Worm (Caenorhabditis elegans) whole organism, late embryonic: ENCODE measurements around the gene ilys-4.

ENCODE experiments used
- C08G9.2 ChIP-seq: sonication (generic microtip); optimal IDR thresholded peaks from 2 replicates; lab custom pipeline; 2016; ENCODE audit warnings: mild to moderate bottlenecking, missing genetic modification characterization, moderate library complexity, missing compliant biosample characterization
- C38D4.7 ChIP-seq: fragments of 200-800 bp; sonication (Bioruptor generic); optimal IDR thresholded peaks from 2 replicates; lab custom pipeline; 2018; ENCODE audit warnings: mild to moderate bottlenecking, missing genetic modification characterization, moderate library complexity, missing compliant biosample characterization
- K02D7.2 ChIP-seq: sonication (generic microtip); optimal IDR thresholded peaks from 2 replicates; lab custom pipeline; 2017; ENCODE audit warnings: mild to moderate bottlenecking, missing genetic modification characterization, missing compliant biosample characterization
- K09A11.1 ChIP-seq: sonication (generic microtip); optimal IDR thresholded peaks from 2 replicates; lab custom pipeline; 2017; ENCODE audit warnings: antibody characterized with exemption, mild to moderate bottlenecking, missing genetic modification characterization, missing compliant biosample characterization; ENCODE audit not compliant: insufficient read depth
- T23F11.4 ChIP-seq: fragments of 200-800 bp; sonication (Bioruptor generic); optimal IDR thresholded peaks from 2 replicates; lab custom pipeline; 2018; ENCODE audit warnings: mild to moderate bottlenecking, missing genetic modification characterization, missing compliant biosample characterization
- ahr-1 ChIP-seq: sonication (generic microtip); optimal IDR thresholded peaks from 2 replicates; lab custom pipeline; 2016; ENCODE audit warnings: missing genetic modification characterization, missing compliant biosample characterization
- ceh-18 ChIP-seq: sonication (generic microtip); optimal IDR thresholded peaks from 2 replicates; lab custom pipeline; 2016; ENCODE audit warnings: missing genetic modification characterization, missing compliant biosample characterization
- ceh-19 ChIP-seq: fragments of 200-800 bp; sonication (Bioruptor generic); optimal IDR thresholded peaks from 2 replicates; lab custom pipeline; 2018; ENCODE audit warnings: mild to moderate bottlenecking, missing genetic modification characterization, missing compliant biosample characterization
- ceh-22 ChIP-seq: sonication (generic microtip); optimal IDR thresholded peaks from 2 replicates; lab custom pipeline; 2017; ENCODE audit warnings: missing biosample characterization, missing genetic modification characterization
- ceh-24 ChIP-seq: sonication (generic microtip); optimal IDR thresholded peaks from 2 replicates; lab custom pipeline; 2016; ENCODE audit warnings: mild to moderate bottlenecking, missing genetic modification characterization, missing compliant biosample characterization
- ceh-30 ChIP-seq: fragments of 150-350 bp; optimal IDR thresholded peaks from 2 replicates; lab custom pipeline; 2014; ENCODE audit warnings: missing biosample characterization, missing genetic modification characterization
- ceh-31 ChIP-seq: sonication (generic microtip); optimal IDR thresholded peaks from 2 replicates; lab custom pipeline; 2016; ENCODE audit warnings: missing genetic modification characterization, missing compliant biosample characterization
- ceh-34 ChIP-seq: sonication (generic microtip); optimal IDR thresholded peaks from 2 replicates; lab custom pipeline; 2016; ENCODE audit warnings: mild to moderate bottlenecking, missing genetic modification characterization, missing compliant biosample characterization
- ceh-48 ChIP-seq: sonication (generic microtip); optimal IDR thresholded peaks from 2 replicates; lab custom pipeline; 2016; ENCODE audit warnings: missing genetic modification characterization, inconsistent platforms, missing compliant biosample characterization
- elt-4 ChIP-seq: sonication (generic microtip); optimal IDR thresholded peaks from 2 replicates; lab custom pipeline; 2016; ENCODE audit warnings: missing genetic modification characterization, missing compliant biosample characterization
- eyg-1 ChIP-seq: sonication (generic microtip); optimal IDR thresholded peaks from 2 replicates; lab custom pipeline; 2016; ENCODE audit warnings: missing genotype, missing genetic modification characterization, missing compliant biosample characterization
- fkh-10 ChIP-seq: fragments of 150-350 bp; optimal IDR thresholded peaks from 2 replicates; lab custom pipeline; 2014; ENCODE audit warnings: missing biosample characterization, missing genetic modification reagents, missing genetic modification characterization
- fkh-6 ChIP-seq: sonication (generic microtip); optimal IDR thresholded peaks from 2 replicates; lab custom pipeline; 2016; ENCODE audit warnings: missing genetic modification characterization, missing compliant biosample characterization
- gmeb-2 ChIP-seq: sonication (generic microtip); optimal IDR thresholded peaks from 2 replicates; lab custom pipeline; 2016; ENCODE audit warnings: missing genetic modification characterization, inconsistent platforms, missing compliant biosample characterization
- hlh-13 ChIP-seq: fragments of 200-800 bp; sonication (Bioruptor generic); optimal IDR thresholded peaks from 2 replicates; lab custom pipeline; 2018; ENCODE audit warnings: mild to moderate bottlenecking, missing genetic modification characterization, missing compliant biosample characterization
- hlh-15 ChIP-seq: sonication (generic microtip); optimal IDR thresholded peaks from 2 replicates; lab custom pipeline; 2016; ENCODE audit warnings: missing genetic modification characterization, missing compliant biosample characterization
- hlh-30 ChIP-seq: sonication (generic microtip); optimal IDR thresholded peaks from 2 replicates; lab custom pipeline; 2017; ENCODE audit warnings: antibody characterized with exemption, missing genetic modification characterization, missing compliant biosample characterization; ENCODE audit not compliant: insufficient read depth
- lim-6 ChIP-seq: sonication (generic microtip); optimal IDR thresholded peaks from 2 replicates; lab custom pipeline; 2016; ENCODE audit warnings: missing genetic modification characterization, missing compliant biosample characterization
- lin-11 ChIP-seq: fragments of 200-800 bp; sonication (Bioruptor generic); optimal IDR thresholded peaks from 2 replicates; lab custom pipeline; 2018; ENCODE audit warnings: mild to moderate bottlenecking, missing genetic modification characterization, missing compliant biosample characterization
- madf-2 ChIP-seq: sonication (generic microtip); optimal IDR thresholded peaks from 2 replicates; lab custom pipeline; 2017; ENCODE audit warnings: missing genetic modification characterization, missing compliant biosample characterization
- nfya-1 ChIP-seq: sonication (generic microtip); optimal IDR thresholded peaks from 2 replicates; lab custom pipeline; 2017; ENCODE audit warnings: missing genetic modification characterization, mild to moderate bottlenecking, missing compliant biosample characterization, antibody characterized with exemption, moderate library complexity
- nhr-11 ChIP-seq: fragments of 150-350 bp; optimal IDR thresholded peaks from 2 replicates; lab custom pipeline; 2014; ENCODE audit warnings: missing biosample characterization, missing genetic modification characterization
- nhr-232 ChIP-seq: sonication (generic microtip); optimal IDR thresholded peaks from 2 replicates; lab custom pipeline; 2016; ENCODE audit warnings: missing genetic modification characterization, missing compliant biosample characterization
- npax-4 ChIP-seq: sonication (generic microtip); optimal IDR thresholded peaks from 2 replicates; lab custom pipeline; 2016; ENCODE audit warnings: missing genetic modification characterization, missing compliant biosample characterization
- odd-2 ChIP-seq: sonication (generic microtip); optimal IDR thresholded peaks from 2 replicates; lab custom pipeline; 2017; ENCODE audit warnings: antibody characterized with exemption, mild to moderate bottlenecking, missing genetic modification characterization, missing compliant biosample characterization
- pag-3 ChIP-seq: sonication (generic microtip); optimal IDR thresholded peaks from 2 replicates; lab custom pipeline; 2016; ENCODE audit warnings: missing compliant biosample characterization, missing genetic modification characterization, borderline replicate concordance
- pat-9 ChIP-seq: fragments of 200-800 bp; sonication (Bioruptor generic); optimal IDR thresholded peaks from 2 replicates; lab custom pipeline; 2018; ENCODE audit warnings: mild to moderate bottlenecking, missing genetic modification characterization, moderate library complexity, missing compliant biosample characterization
- pha-2 ChIP-seq: sonication (generic microtip); optimal IDR thresholded peaks from 2 replicates; lab custom pipeline; 2017; ENCODE audit warnings: mild to moderate bottlenecking, missing genetic modification characterization, missing compliant biosample characterization
- pha-4 ChIP-seq: fragments of 150-350 bp; optimal IDR thresholded peaks from 2 replicates; lab custom pipeline; 2018; ENCODE audit warnings: missing biosample characterization, missing genetic modification reagents, missing genetic modification characterization
- pros-1 ChIP-seq: fragments of 150-350 bp; optimal IDR thresholded peaks from 2 replicates; lab custom pipeline; 2014; ENCODE audit warnings: missing biosample characterization, missing genetic modification reagents, missing genetic modification characterization
- ref-2 ChIP-seq: sonication (generic microtip); optimal IDR thresholded peaks from 2 replicates; lab custom pipeline; 2016; ENCODE audit warnings: missing genetic modification characterization, missing compliant biosample characterization
- sox-2 ChIP-seq: fragments of 200-800 bp; sonication (Bioruptor generic); IDR thresholded peaks from 2 replicates; pipeline ENCODE4 v1.3.6; 2022; ENCODE audit warnings: missing genetic modification reagents, missing genetic modification characterization, missing compliant biosample characterization
- syd-9 ChIP-seq: sonication (generic microtip); optimal IDR thresholded peaks from 2 replicates; lab custom pipeline; 2016; ENCODE audit warnings: mild to moderate bottlenecking, missing genetic modification characterization, moderate library complexity, missing compliant biosample characterization
- tbx-2 ChIP-seq: sonication (generic microtip); optimal IDR thresholded peaks from 2 replicates; lab custom pipeline; 2016; ENCODE audit warnings: missing genetic modification characterization, missing compliant biosample characterization
- ttx-3 ChIP-seq: sonication (generic microtip); optimal IDR thresholded peaks from 2 replicates; lab custom pipeline; 2016; ENCODE audit warnings: missing genetic modification reagents, missing genetic modification characterization, missing compliant biosample characterization
- unc-3 ChIP-seq, 2 experiments: fragments of 200-800 bp in 1 of 2; sonication (Bioruptor generic) in 1 of 2; sonication (generic microtip) in 1 of 2; conservative IDR thresholded peaks in 1 of 2; optimal IDR thresholded peaks in 1 of 2; 2 replicates each; pipeline versions ENCODE4 v1.3.6 to Lab custom; 2016 to 2022; ENCODE audit warnings: missing compliant biosample characterization in 2 of 2, missing genetic modification characterization in 2 of 2, missing genetic modification reagents in 1 of 2
- unc-55 ChIP-seq: sonication (generic microtip); optimal IDR thresholded peaks from 2 replicates; lab custom pipeline; 2017; ENCODE audit warnings: missing biosample characterization, missing genetic modification reagents, missing genetic modification characterization

Gene ilys-4

DNA sequence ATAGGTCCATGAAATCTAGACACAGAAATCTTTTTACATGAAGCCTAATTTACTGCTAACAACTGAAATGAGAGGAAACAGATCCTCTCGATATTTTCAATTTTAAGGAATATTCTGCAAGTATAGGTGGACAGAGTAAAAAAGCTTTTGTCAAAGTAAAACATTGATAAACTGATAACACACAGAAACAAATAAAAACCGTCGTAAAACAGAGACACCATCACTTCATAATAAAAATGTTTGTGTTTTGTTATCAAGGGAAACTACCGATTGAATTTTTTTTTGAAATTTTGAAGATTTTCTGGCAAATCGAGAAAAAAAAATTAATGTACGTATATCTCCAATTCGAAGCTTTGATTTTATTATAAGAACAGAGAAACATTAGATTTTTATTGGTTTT, 16.2 kb downstream of the ilys-4 start:
- TF ChIP-seq hlh-30 (tag; lab: Kevin White, UChicago), result no peak
- no peak for TF ChIP-seq unc-3 (GFP tag; conservative IDR thresholded peaks at IDR 0.05; lab: Robert Waterston, UW)
- TF ChIP-seq unc-3 (tag; optimal IDR thresholded peaks at IDR 0.05; lab: Kevin White, UChicago), result no peak
- TF ChIP-seq K02D7.2 (tag; lab: Kevin White, UChicago), result no peak
- TF ChIP-seq ref-2 (tag; lab: Kevin White, UChicago), result no peak
- TF ChIP-seq nhr-232 (tag; lab: Kevin White, UChicago), result no peak
- no peak for TF ChIP-seq T23F11.4 (GFP tag; lab: Kevin White, UChicago)
- no peak for TF ChIP-seq syd-9 (tag; lab: Kevin White, UChicago)
- TF ChIP-seq K09A11.1, result no peak
- no peak for TF ChIP-seq pha-4 (tag; lab: Kevin White, UChicago)
- TF ChIP-seq ahr-1 (tag; lab: Kevin White, UChicago), result no peak
- no peak for TF ChIP-seq fkh-6 (tag; lab: Kevin White, UChicago)
- no peak for TF ChIP-seq ceh-34
- TF ChIP-seq ttx-3, result no peak
- TF ChIP-seq sox-2 (GFP tag; lab: Robert Waterston, UW), result no peak
- TF ChIP-seq ceh-48, result no peak
- TF ChIP-seq elt-4, result no peak
- TF ChIP-seq hlh-13 (GFP tag; lab: Kevin White, UChicago), result no peak

DNA sequence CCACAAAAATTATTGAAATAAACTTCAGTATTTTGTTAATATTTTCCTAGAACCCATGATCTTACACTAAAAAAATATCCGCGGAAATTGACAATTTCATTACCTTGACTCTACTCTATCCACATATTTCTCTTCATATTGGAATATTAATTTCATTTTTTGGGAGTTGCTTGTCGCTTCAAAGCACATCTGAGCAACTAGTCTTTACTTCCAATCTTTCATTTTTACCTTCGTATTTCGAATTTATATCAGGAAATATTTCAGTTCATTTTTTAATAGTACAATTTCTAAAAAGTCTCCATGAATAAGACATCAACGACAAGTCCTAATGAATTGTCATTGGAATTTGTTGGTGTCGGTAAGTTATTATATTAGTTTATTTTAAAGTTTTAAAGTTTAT, 18.3 kb downstream of the ilys-4 start, which contains the start of gene srt-73:
srt-73 (plus strand) TSS at position 301 of the 400 bp plus-strand sequence.
- no peak for TF ChIP-seq npax-4 (tag; lab: Kevin White, UChicago)
- no peak for TF ChIP-seq ref-2 (tag; lab: Kevin White, UChicago)
- no peak for TF ChIP-seq ceh-30
- no peak for TF ChIP-seq pat-9 (tag; lab: Kevin White, UChicago)
- TF ChIP-seq ahr-1 (tag; lab: Kevin White, UChicago), result no peak
- TF ChIP-seq nhr-11 (tag; lab: Kevin White, UChicago), result no peak
- TF ChIP-seq ceh-31 (tag; lab: Kevin White, UChicago), result no peak
- no peak for TF ChIP-seq T23F11.4 (GFP tag; lab: Kevin White, UChicago)
- no peak for TF ChIP-seq ceh-24
- TF ChIP-seq hlh-15 (tag; lab: Kevin White, UChicago), result no peak
- TF ChIP-seq hlh-13 (GFP tag; lab: Kevin White, UChicago), result no peak
- no peak for TF ChIP-seq unc-55
- TF ChIP-seq fkh-10, result no peak
- TF ChIP-seq pha-4 (tag; lab: Kevin White, UChicago), result no peak
- TF ChIP-seq ceh-19 (GFP tag; lab: Kevin White, UChicago), result no peak
- TF ChIP-seq lim-6 (tag; lab: Kevin White, UChicago), result no peak
- TF ChIP-seq, all 69 proteins: peak for 0

DNA sequence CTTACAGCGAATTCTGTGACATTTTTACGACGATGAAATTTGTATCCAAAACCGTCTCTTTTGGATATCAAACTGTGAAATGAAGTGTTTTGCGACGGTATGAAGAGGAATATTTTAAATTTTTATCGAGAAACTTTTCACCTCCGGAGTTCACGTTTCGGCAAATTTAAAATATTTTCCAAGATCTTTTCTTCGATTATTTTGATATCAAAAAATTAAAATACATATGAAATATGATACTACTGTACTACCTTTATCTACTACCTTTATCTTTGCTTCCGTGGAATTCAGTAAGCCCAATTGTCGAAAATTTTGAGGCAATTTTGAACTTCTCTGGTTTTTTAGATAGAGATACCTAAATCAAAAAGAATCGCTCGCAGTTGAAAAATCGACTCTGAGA, 19.6 kb downstream of the ilys-4 start, which contains the start of gene kin-26:
kin-26 (minus strand) TSS at position 101 of the 400 bp plus-strand sequence.
- TF ChIP-seq pha-2 (tag; lab: Kevin White, UChicago) (no peak), C38D4.7 (GFP tag; lab: Kevin White, UChicago) (no peak), pha-4 (tag; lab: Kevin White, UChicago) (no peak)

DNA sequence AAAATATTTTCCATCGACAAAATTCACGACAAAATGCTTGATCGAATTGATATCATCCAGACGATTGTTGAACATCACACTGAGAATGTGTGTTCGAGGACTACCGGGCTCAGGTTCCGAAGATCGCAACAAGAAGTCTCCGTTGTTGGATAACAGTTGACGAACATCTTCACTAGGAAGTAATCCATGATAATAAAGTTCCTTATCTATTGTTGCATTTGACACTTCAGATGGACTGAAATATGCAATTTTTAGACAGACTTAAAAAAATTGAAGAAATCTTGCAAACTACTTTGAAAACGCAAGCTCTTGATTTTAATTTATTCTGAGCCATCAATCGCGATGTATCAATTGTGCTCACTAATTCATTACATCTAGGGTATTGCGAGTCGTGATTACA, 20.1 kb downstream of the ilys-4 start:
- no peak for TF ChIP-seq ceh-31 (tag; lab: Kevin White, UChicago)
- no peak for TF ChIP-seq pha-4 (tag; lab: Kevin White, UChicago)
- TF ChIP-seq nfya-1 (tag; lab: Kevin White, UChicago), result no peak
- no peak for TF ChIP-seq tbx-2 (tag; lab: Kevin White, UChicago)
- no peak for TF ChIP-seq T23F11.4 (GFP tag; lab: Kevin White, UChicago)
- no peak for TF ChIP-seq gmeb-2 (tag; lab: Kevin White, UChicago)
- no peak for TF ChIP-seq pag-3 (tag; lab: Kevin White, UChicago)
- TF ChIP-seq ceh-18 (tag; lab: Kevin White, UChicago), result no peak
- TF ChIP-seq pros-1, result no peak
- no peak for TF ChIP-seq ceh-22 (tag; lab: Kevin White, UChicago)
- no peak for TF ChIP-seq madf-2 (tag; lab: Kevin White, UChicago)
- no peak for TF ChIP-seq sox-2 (GFP tag; lab: Robert Waterston, UW)
- TF ChIP-seq lin-11 (tag; lab: Kevin White, UChicago), result no peak
- TF ChIP-seq C38D4.7 (GFP tag; lab: Kevin White, UChicago), result no peak
- no peak for TF ChIP-seq eyg-1 (tag; lab: Kevin White, UChicago)
- TF ChIP-seq unc-55, result no peak
- no peak for TF ChIP-seq odd-2 (tag; lab: Kevin White, UChicago)
- TF ChIP-seq C08G9.2 (tag; lab: Kevin White, UChicago), result no peak
